Fruit fly (Drosophila melanogaster): Measurements from ENCODE around the gene KP78b.
A peak's percentile ranks its signal among the peaks of the same experiment; 100 is the strongest.

KP78b gene

dm6 chr3R:11344901-11345300 is 8.0 kb downstream of the KP78b start:
- TF ChIP-seq CG11902 (GFP tag; optimal IDR thresholded peaks at IDR 0.05) (no peak), svp (GFP tag) (no peak), Sox14 (GFP tag; optimal IDR thresholded peaks at IDR 0.05) (no peak), net (GFP tag; optimal IDR thresholded peaks at IDR 0.05) (no peak)

DNA sequence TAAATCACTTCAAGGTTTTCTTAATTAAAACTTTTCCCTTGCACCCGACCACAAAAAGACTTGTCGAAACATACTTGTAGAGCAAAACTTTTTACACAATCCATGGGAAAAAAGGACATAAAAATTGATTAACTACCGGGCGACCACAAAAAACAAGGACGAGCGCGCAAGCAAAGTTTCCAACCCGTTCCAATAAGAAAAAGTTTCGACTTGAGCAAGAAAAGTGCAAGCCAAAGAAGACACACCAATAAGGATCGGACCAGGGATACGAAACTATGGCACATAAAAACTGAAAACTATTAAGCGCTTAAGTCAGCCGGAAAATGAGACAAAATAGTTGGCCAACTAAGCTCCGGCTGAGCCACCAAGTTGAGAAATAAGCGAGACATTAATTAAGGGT is 9.0 kb downstream of the KP78b start:
- TF ChIP-seq lz (GFP tag; optimal IDR thresholded peaks at IDR 0.05): no peak
- no peak for TF ChIP-seq CG6854 (GFP tag; optimal IDR thresholded peaks at IDR 0.05)
- no peak for TF ChIP-seq CG32006 (GFP tag; optimal IDR thresholded peaks at IDR 0.05)
- no peak for TF ChIP-seq CG3919 (GFP tag; optimal IDR thresholded peaks at IDR 0.05)
- TF ChIP-seq CG34406 (GFP tag; optimal IDR thresholded peaks at IDR 0.05): no peak
- no peak for TF ChIP-seq Sox15 (GFP tag; optimal IDR thresholded peaks at IDR 0.05)
- no peak for TF ChIP-seq acj6 (GFP tag; optimal IDR thresholded peaks at IDR 0.05)
- no peak for TF ChIP-seq CG11294 (GFP tag; IDR thresholded peaks at IDR 0.05)
- TF ChIP-seq achi (GFP tag; optimal IDR thresholded peaks at IDR 0.05): no peak
- TF ChIP-seq net (GFP tag; optimal IDR thresholded peaks at IDR 0.05): no peak
- TF ChIP-seq Sox102F (GFP tag; optimal IDR thresholded peaks at IDR 0.05): no peak
- TF ChIP-seq topi (GFP tag; optimal IDR thresholded peaks at IDR 0.05): no peak

DNA sequence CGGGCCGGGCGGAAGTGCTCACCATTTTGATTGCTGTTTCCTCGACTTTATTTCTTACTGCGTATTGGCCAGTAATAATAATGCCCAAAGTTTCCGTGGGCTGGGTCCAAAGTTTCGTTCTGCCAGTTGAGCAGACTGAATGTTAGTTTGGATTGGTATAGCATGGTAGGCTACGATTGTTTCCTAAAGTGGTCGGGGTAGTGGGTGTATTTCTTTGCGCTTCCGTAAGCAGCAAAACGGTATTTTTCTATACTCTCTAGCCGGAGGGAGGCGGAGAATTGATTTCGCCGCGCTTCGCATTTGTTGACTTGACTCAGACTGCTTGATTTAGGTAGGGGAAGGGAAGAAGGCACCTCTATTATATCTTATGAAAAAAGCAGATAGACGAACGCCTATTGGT is 9.5 kb downstream of the KP78b start:
- TF ChIP-seq Smox (GFP tag; optimal IDR thresholded peaks at IDR 0.05) (no peak), Hr39 (GFP tag; optimal IDR thresholded peaks at IDR 0.05) (no peak), CG11902 (GFP tag; optimal IDR thresholded peaks at IDR 0.05) (no peak), Hr38 (GFP tag; optimal IDR thresholded peaks at IDR 0.05) (no peak), eg (GFP tag; IDR thresholded peaks at IDR 0.05) (no peak), CG3919 (GFP tag; optimal IDR thresholded peaks at IDR 0.05) (no peak), CG34406 (GFP tag; optimal IDR thresholded peaks at IDR 0.05) (no peak), CG6792 (GFP tag; optimal IDR thresholded peaks at IDR 0.05) (no peak), svp (GFP tag) (no peak), CG1621 (tag; optimal IDR thresholded peaks at IDR 0.05) (no peak)

- peak; percentile 4 for TF ChIP-seq lz (GFP tag; optimal IDR thresholded peaks at IDR 0.05)
- no peak for TF ChIP-seq Sox14 (GFP tag; optimal IDR thresholded peaks at IDR 0.05)
- no peak for TF ChIP-seq Hr38 (GFP tag; optimal IDR thresholded peaks at IDR 0.05)
- TF ChIP-seq Ets21C (GFP tag; optimal IDR thresholded peaks at IDR 0.05): no peak
- TF ChIP-seq CG6854 (GFP tag; optimal IDR thresholded peaks at IDR 0.05): no peak
- TF ChIP-seq CG6808 (GFP tag; optimal IDR thresholded peaks at IDR 0.05): no peak
- no peak for TF ChIP-seq CG1621 (tag; optimal IDR thresholded peaks at IDR 0.05)
- TF ChIP-seq dac (GFP tag; optimal IDR thresholded peaks at IDR 0.05): no peak
- TF ChIP-seq spab (GFP tag; optimal IDR thresholded peaks at IDR 0.05): no peak
- no peak for TF ChIP-seq Ets96B (tag; optimal IDR thresholded peaks at IDR 0.05)
- no peak for TF ChIP-seq CG31627 (GFP tag; optimal IDR thresholded peaks at IDR 0.05)
- peak; percentile 19 for TF ChIP-seq fd59A (GFP tag; optimal IDR thresholded peaks at IDR 0.05)
- peak; percentile 55 for TF ChIP-seq OdsH (GFP tag; optimal IDR thresholded peaks at IDR 0.05)
- TF ChIP-seq dsx (GFP tag; optimal IDR thresholded peaks at IDR 0.05; ENCODE audit: poor library complexity, severe bottlenecking): no peak
- no peak for TF ChIP-seq CG3032 (tag; optimal IDR thresholded peaks at IDR 0.05)
- no peak for TF ChIP-seq Eip75B (GFP tag; optimal IDR thresholded peaks at IDR 0.05)
- TF ChIP-seq Met (GFP tag; optimal IDR thresholded peaks at IDR 0.05): peak; percentile 11
- TF ChIP-seq Smox (GFP tag; optimal IDR thresholded peaks at IDR 0.05): no peak
- TF ChIP-seq CG6163 (GFP tag; IDR thresholded peaks at IDR 0.05): peak; percentile 85
- TF ChIP-seq CG10669 (GFP tag; optimal IDR thresholded peaks at IDR 0.05): peak; percentile 40
- no peak for TF ChIP-seq CG8119 (GFP tag; IDR thresholded peaks at IDR 0.05)
- no peak for TF ChIP-seq vri (GFP tag; optimal IDR thresholded peaks at IDR 0.05)
- peak; percentile 83 for TF ChIP-seq Eip78C (GFP tag)
- peak; percentile 32 for TF ChIP-seq acj6 (GFP tag; optimal IDR thresholded peaks at IDR 0.05)
- peak; percentile 13 for TF ChIP-seq CG32006 (GFP tag; optimal IDR thresholded peaks at IDR 0.05)
- peak; percentile 2 for TF ChIP-seq CG7368 (GFP tag; optimal IDR thresholded peaks at IDR 0.05)
- no peak for TF ChIP-seq Sox15 (GFP tag; optimal IDR thresholded peaks at IDR 0.05)
- TF ChIP-seq esn (GFP tag; optimal IDR thresholded peaks at IDR 0.05): no peak
- peak; percentile 7 for TF ChIP-seq Sox102F (GFP tag; optimal IDR thresholded peaks at IDR 0.05)
- TF ChIP-seq CG16779 (tag; optimal IDR thresholded peaks at IDR 0.05): no peak
- TF ChIP-seq salr (GFP tag; optimal IDR thresholded peaks at IDR 0.05): peak in 1 of 2 experiments; percentile 57
- peak; percentile 2 for TF ChIP-seq CG11902 (GFP tag; optimal IDR thresholded peaks at IDR 0.05)
- no peak for TF ChIP-seq cyc (GFP tag; optimal IDR thresholded peaks at IDR 0.05)
- peak in 1 of 2 experiments; percentile 33 for TF ChIP-seq ss (GFP tag; optimal IDR thresholded peaks at IDR 0.05)
- peak; percentile 35 for TF ChIP-seq CG8319 (GFP tag; optimal IDR thresholded peaks at IDR 0.05)
Measured at dm6 chr3R:11338287-11338686, 14.6 kb downstream of the KP78b start.

Data from whole organism, prepupa.